Fruit fly (Drosophila melanogaster): ENCODE results near the gene CG7166.

Gene CG7166

dm6 chr3L:21604265-21604664 is 21.2 kb downstream of the CG7166 start (continued):
- TF ChIP-seq CG11695 (GFP tag; IDR thresholded peaks at IDR 0.05) (no peak), CG32767 (GFP tag; IDR thresholded peaks at IDR 0.05) (0 out of 2 replicates have a peak, but pooled peaks have one; percentile 34), phol (tag; optimal IDR thresholded peaks at IDR 0.05) (peak; percentile 47), CG10979 (tag; optimal IDR thresholded peaks at IDR 0.05) (peak; percentile 84), zf30C (GFP tag; optimal IDR thresholded peaks at IDR 0.05) (peak; percentile 6), dati (GFP tag; IDR thresholded peaks at IDR 0.05) (no peak), CG17359 (tag; optimal IDR thresholded peaks at IDR 0.05) (peak; percentile 68), ind (GFP tag; optimal IDR thresholded peaks at IDR 0.05) (peak; percentile 42), bigmax (GFP tag; optimal IDR thresholded peaks at IDR 0.05) (no peak), chif (GFP tag; optimal IDR thresholded peaks at IDR 0.05) (peak; percentile 40 to 93), CG4617 (GFP tag; optimal IDR thresholded peaks at IDR 0.05; ENCODE audit: borderline replicate concordance) (peak; percentile 46), bab2 (GFP tag; optimal IDR thresholded peaks at IDR 0.05) (peak; percentile 62), Deaf1 (tag; optimal IDR thresholded peaks at IDR 0.05) (no peak), salm (tag; optimal IDR thresholded peaks at IDR 0.05) (no peak), hkb (optimal IDR thresholded peaks at IDR 0.05) (no peak), hkb (GFP tag; IDR thresholded peaks at IDR 0.05) (peak; percentile 43; the same call in 1 of the 2 replicates), pho (GFP tag; optimal IDR thresholded peaks at IDR 0.05) (peak; percentile 36), CG34376 (GFP tag; optimal IDR thresholded peaks at IDR 0.05) (no peak), CrebB (tag; optimal IDR thresholded peaks at IDR 0.05) (no peak), bbx (GFP tag; IDR thresholded peaks at IDR 0.05; ENCODE audit: partially characterized antibody) (peak; percentile 59), Mes4 (GFP tag; optimal IDR thresholded peaks at IDR 0.05) (peak; percentile 60), B-H1 (GFP tag; IDR thresholded peaks at IDR 0.05) (no peak), CG6765 (GFP tag; optimal IDR thresholded peaks at IDR 0.05) (no peak), pita (GFP tag; optimal IDR thresholded peaks at IDR 0.05) (peak; percentile 50), trh (GFP tag; optimal IDR thresholded peaks at IDR 0.05) (peak; percentile 39), Oli (tag; optimal IDR thresholded peaks at IDR 0.05) (no peak), fu2 (GFP tag; optimal IDR thresholded peaks at IDR 0.05) (peak; percentile 27), CG17328 (GFP tag; IDR thresholded peaks at IDR 0.05) (peak; percentile 61; the same call in 1 of the 2 replicates), vfl (GFP tag; optimal IDR thresholded peaks at IDR 0.05) (peak; percentile 14), Atf6 (GFP tag; IDR thresholded peaks at IDR 0.05) (no peak), rib (GFP tag; IDR thresholded peaks at IDR 0.05) (peak; percentile 34; the same call in 1 of the 2 replicates), jing (GFP tag; optimal IDR thresholded peaks at IDR 0.05) (peak; percentile 13), CG9876 (GFP tag; optimal IDR thresholded peaks at IDR 0.05) (peak; percentile 75), sens (GFP tag) (peak; percentile 83), Nf-YC (tag; optimal IDR thresholded peaks at IDR 0.05) (peak; percentile 63), CG13894 (tag; optimal IDR thresholded peaks at IDR 0.05) (peak; percentile 15), lilli (GFP tag; optimal IDR thresholded peaks at IDR 0.05) (peak; percentile 64), CG13287 (GFP tag; IDR thresholded peaks at IDR 0.05; ENCODE audit: partially characterized antibody) (peak; percentile 39; the same call in 1 of the 2 replicates), CG16863 (GFP tag; optimal IDR thresholded peaks at IDR 0.05) (peak; percentile 68), CG30403 (GFP tag; optimal IDR thresholded peaks at IDR 0.05) (peak; percentile 73), dysf (GFP tag; IDR thresholded peaks at IDR 0.05) (peak; percentile 71; the same call in 2 of the 3 replicates), cad (GFP tag; optimal IDR thresholded peaks at IDR 0.05) (no peak), CG4854 (GFP tag; optimal IDR thresholded peaks at IDR 0.05) (peak; percentile 16), sisA (GFP tag; IDR thresholded peaks at IDR 0.05) (peak; percentile 74), CG12155 (GFP tag; optimal IDR thresholded peaks at IDR 0.05) (peak; percentile 49), Dad (GFP tag; optimal IDR thresholded peaks at IDR 0.05) (peak; percentile 44), CG1603 (tag; optimal IDR thresholded peaks at IDR 0.05) (peak; percentile 72), Poxn (GFP tag; IDR thresholded peaks at IDR 0.05) (no peak), z (GFP tag; IDR thresholded peaks at IDR 0.05) (no peak), scrt (GFP tag; optimal IDR thresholded peaks at IDR 0.05) (no peak), E2f1 (GFP tag; IDR thresholded peaks at IDR 0.05) (peak; percentile 67; the same call in 1 of the 2 replicates), CG3838 (GFP tag; optimal IDR thresholded peaks at IDR 0.05) (no peak)

All from whole organism, embryonic.